Worm (Caenorhabditis elegans): ENCODE measurements around the gene F09C6.11.
A peak's percentile ranks its signal among the peaks of the same experiment; 100 is the strongest.

Gene F09C6.11

ce11 chrV:16853956-16854683, 28.0 kb downstream of the F09C6.11 start, which contains the start of the genes clec-35 and clec-27:
Gene clec-35 (minus strand): TSS chrV:16854056.
Gene clec-27 (plus strand): TSS chrV:16854633.
- no peak for TF ChIP-seq ets-5 (GFP tag; IDR thresholded peaks at IDR 0.05)
- TF ChIP-seq ama-1 (optimal IDR thresholded peaks at IDR 0.05): no peak
- no peak for TF ChIP-seq vab-15 (tag; optimal IDR thresholded peaks at IDR 0.05)
- TF ChIP-seq C16A3.4 (tag; optimal IDR thresholded peaks at IDR 0.05): no peak
- TF ChIP-seq blmp-1 (tag; optimal IDR thresholded peaks at IDR 0.05): no peak
- TF ChIP-seq ceh-8 (GFP tag; optimal IDR thresholded peaks at IDR 0.05): no peak
- TF ChIP-seq pqm-1 (tag; optimal IDR thresholded peaks at IDR 0.05): no peak
- no peak for TF ChIP-seq ceh-63 (GFP tag; optimal IDR thresholded peaks at IDR 0.05)
- no peak for TF ChIP-seq snu-23 (GFP tag; optimal IDR thresholded peaks at IDR 0.05)
- no peak for TF ChIP-seq C04F5.9 (tag; optimal IDR thresholded peaks at IDR 0.05)
- no peak for TF ChIP-seq ztf-11 (tag; optimal IDR thresholded peaks at IDR 0.05)
- TF ChIP-seq C34B4.2 (tag; optimal IDR thresholded peaks at IDR 0.05): no peak
- TF ChIP-seq alr-1 (tag; optimal IDR thresholded peaks at IDR 0.05; ENCODE audit: borderline replicate concordance): no peak
- TF ChIP-seq sptf-1 (tag; optimal IDR thresholded peaks at IDR 0.05): no peak

- TF ChIP-seq snu-23 (GFP tag; optimal IDR thresholded peaks at IDR 0.05): no peak
- no peak for TF ChIP-seq mdl-1 (tag; optimal IDR thresholded peaks at IDR 0.05)
- TF ChIP-seq pqm-1 (tag; optimal IDR thresholded peaks at IDR 0.05): no peak
- no peak for TF ChIP-seq pax-3 (tag; optimal IDR thresholded peaks at IDR 0.05)
- no peak for TF ChIP-seq pag-3 (tag; optimal IDR thresholded peaks at IDR 0.05; ENCODE audit: borderline replicate concordance, insufficient read depth)
- TF ChIP-seq unc-98 (GFP tag; IDR thresholded peaks at IDR 0.05): no peak
- TF ChIP-seq mab-9 (GFP tag; IDR thresholded peaks at IDR 0.05): no peak
- no peak for TF ChIP-seq efl-1 (optimal IDR thresholded peaks at IDR 0.05)
- TF ChIP-seq efl-1 (GFP tag; optimal IDR thresholded peaks at IDR 0.05 in 1 of 2): no peak
- TF ChIP-seq snpc-4 (tag; optimal IDR thresholded peaks at IDR 0.05): no peak
- no peak for TF ChIP-seq egl-27 (tag; optimal IDR thresholded peaks at IDR 0.05)
Measured at ce11 chrV:16852002-16852401, 30.1 kb downstream of the F09C6.11 start, which contains the start of gene clec-37. Gene clec-37 (minus strand): TSS chrV:16852102.

- no peak for TF ChIP-seq zag-1 (tag; optimal IDR thresholded peaks at IDR 0.05)
- no peak for TF ChIP-seq grh-1 (GFP tag; IDR thresholded peaks at IDR 0.05)
- peak; percentile 44 for TF ChIP-seq elt-2 (tag; optimal IDR thresholded peaks at IDR 0.05)
- TF ChIP-seq C34B4.2 (tag; optimal IDR thresholded peaks at IDR 0.05): no peak
- TF ChIP-seq ceh-63 (GFP tag; optimal IDR thresholded peaks at IDR 0.05): no peak
Measured at ce11 chrV:16848498-16848897, 33.6 kb downstream of the F09C6.11 start, which contains the start of the genes clec-36 and clec-26. Gene clec-36 (minus strand): TSS chrV:16848598. Gene clec-26 (plus strand): TSS chrV:16848611.

- TF ChIP-seq C34B4.2 (tag; optimal IDR thresholded peaks at IDR 0.05) (no peak), vab-15 (tag; optimal IDR thresholded peaks at IDR 0.05) (no peak), dsc-1 (tag; optimal IDR thresholded peaks at IDR 0.05) (no peak), ama-1 (optimal IDR thresholded peaks at IDR 0.05) (no peak), ceh-90 (tag; optimal IDR thresholded peaks at IDR 0.05) (no peak), C16A3.4 (tag; optimal IDR thresholded peaks at IDR 0.05) (no peak), hlh-17 (GFP tag; optimal IDR thresholded peaks at IDR 0.05; ENCODE audit: borderline replicate concordance) (no peak), lin-39 (tag; optimal IDR thresholded peaks at IDR 0.05) (no peak), ceh-63 (GFP tag; optimal IDR thresholded peaks at IDR 0.05) (no peak), unc-30 (tag; optimal IDR thresholded peaks at IDR 0.05) (no peak), fkh-4 (tag; optimal IDR thresholded peaks at IDR 0.05; ENCODE audit: borderline replicate concordance) (no peak), aha-1 (tag; optimal IDR thresholded peaks at IDR 0.05) (no peak), mef-2 (tag; optimal IDR thresholded peaks at IDR 0.05) (no peak), nhr-19 (GFP tag; conservative IDR thresholded peaks at IDR 0.05) (no peak), pax-3 (tag; optimal IDR thresholded peaks at IDR 0.05) (no peak)
Measured at ce11 chrV:16842941-16843340, 39.2 kb downstream of the F09C6.11 start, which contains the start of gene clec-25. Gene clec-25 (plus strand): TSS chrV:16843241.
